Worm (Caenorhabditis elegans) whole organism, L4 larva: ENCODE measurements around the gene tmem-120.

Experiments used
- F44E2.7 ChIP-seq: fragments of 200-800 bp; sonication (Bioruptor generic); IDR thresholded peaks from 2 replicates; pipeline ENCODE4 v2.1.2; 2022; ENCODE audit warnings: missing genetic modification characterization, missing compliant biosample characterization
- Y48G9A.11 ChIP-seq: fragments of 200-800 bp; sonication (Bioruptor generic); IDR thresholded peaks from 2 replicates; pipeline ENCODE4 v1.3.6; 2022; ENCODE audit warnings: missing genetic modification reagents, missing genetic modification characterization, missing compliant biosample characterization
- ZK337.2 ChIP-seq: fragments of 200-800 bp; sonication (Bioruptor generic); IDR thresholded peaks from 2 replicates; pipeline ENCODE4 v1.3.6; 2022; ENCODE audit warnings: missing genetic modification reagents, missing genetic modification characterization, missing compliant biosample characterization
- aha-1 ChIP-seq: fragments of 150-350 bp; peaks from one replicate; lab custom pipeline; 2014; ENCODE audit warnings: missing biosample characterization, missing genetic modification characterization
- arid-1 ChIP-seq: fragments of 200-800 bp; sonication (Bioruptor generic); conservative IDR thresholded peaks from 2 replicates; pipeline ENCODE4 v1.3.6; 2022; ENCODE audit warnings: missing genetic modification reagents, missing genetic modification characterization, missing compliant biosample characterization
- ceh-28 ChIP-seq: fragments of 150-350 bp; optimal IDR thresholded peaks from 2 replicates; lab custom pipeline; 2014; ENCODE audit warnings: missing biosample characterization, missing genetic modification reagents, missing genetic modification characterization
- ceh-32 ChIP-seq: sonication (generic microtip); optimal IDR thresholded peaks from 2 replicates; lab custom pipeline; 2016; ENCODE audit warnings: mild to moderate bottlenecking, missing genetic modification characterization, missing compliant biosample characterization; ENCODE audit not compliant: poor library complexity
- daf-8 ChIP-seq: fragments of 200-800 bp; sonication (Bioruptor generic); IDR thresholded peaks from 2 replicates; pipeline ENCODE4 v1.3.6; 2022; ENCODE audit warnings: missing genetic modification characterization, missing compliant biosample characterization
- gei-8 ChIP-seq: fragments of 200-800 bp; sonication (Bioruptor generic); optimal IDR thresholded peaks from 2 replicates; lab custom pipeline; 2018; ENCODE audit warnings: mild to moderate bottlenecking, missing genetic modification characterization, missing compliant biosample characterization
- hif-1 ChIP-seq, 2 experiments: sonication (generic microtip); optimal IDR thresholded peaks; 2 replicates each; lab custom pipeline; 2016 to 2017; ENCODE audit warnings: missing compliant biosample characterization in 2 of 2, missing genetic modification characterization in 2 of 2, missing genetic modification reagents in 2 of 2, missing genotype in 2 of 2, mild to moderate bottlenecking in 1 of 2
- hmg-1.1 ChIP-seq: fragments of 200-800 bp; sonication (Bioruptor generic); IDR thresholded peaks from 2 replicates; pipeline ENCODE4 v1.3.6; 2022; ENCODE audit warnings: missing genetic modification reagents, missing genetic modification characterization, missing compliant biosample characterization
- lim-7 ChIP-seq: fragments of 200-800 bp; sonication (Bioruptor generic); IDR thresholded peaks from 2 replicates; pipeline ENCODE4 v1.3.6; 2022; ENCODE audit warnings: missing genetic modification characterization, missing compliant biosample characterization
- lin-13 ChIP-seq: fragments of 150-350 bp; optimal IDR thresholded peaks from 2 replicates; lab custom pipeline; 2014; ENCODE audit warnings: missing biosample characterization, missing genetic modification reagents, missing genetic modification characterization
- lin-38 ChIP-seq: fragments of 200-800 bp; sonication (Bioruptor generic); IDR thresholded peaks from 2 replicates; pipeline ENCODE4 v1.3.6; 2022; ENCODE audit warnings: missing genetic modification reagents, missing genetic modification characterization, missing compliant biosample characterization
- lsy-2 ChIP-seq, 2 experiments: fragments of 150-350 bp in 1 of 2; sonication (generic microtip) in 1 of 2; optimal IDR thresholded peaks; 2 replicates each; lab custom pipeline; 2014 to 2017; ENCODE audit warnings: missing biosample characterization in 2 of 2, missing genetic modification characterization in 2 of 2
- mep-1 ChIP-seq: fragments of 150-350 bp; sonication (generic microtip); optimal IDR thresholded peaks from 3 replicates; lab custom pipeline; 2014; ENCODE audit warnings: missing biosample characterization, missing genetic modification characterization
- mes-2 ChIP-seq: sonication (generic microtip); optimal IDR thresholded peaks from 2 replicates; lab custom pipeline; 2016; ENCODE audit warnings: missing genotype, mild to moderate bottlenecking, missing genetic modification characterization, missing compliant biosample characterization; ENCODE audit not compliant: poor library complexity, severe bottlenecking
- mxl-3 ChIP-seq: fragments of 200-800 bp; sonication (Bioruptor generic); optimal IDR thresholded peaks from 2 replicates; lab custom pipeline; 2018; ENCODE audit warnings: mild to moderate bottlenecking, missing genetic modification characterization, missing compliant biosample characterization
- nhr-102 ChIP-seq: sonication (generic microtip); optimal IDR thresholded peaks from 2 replicates; lab custom pipeline; 2016; ENCODE audit warnings: mild to moderate bottlenecking, missing genetic modification characterization, moderate library complexity, missing compliant biosample characterization
- nhr-11 ChIP-seq: fragments of 150-350 bp; optimal IDR thresholded peaks from 2 replicates; lab custom pipeline; 2014; ENCODE audit warnings: missing biosample characterization, missing genetic modification characterization
- nhr-237 ChIP-seq: sonication (generic microtip); optimal IDR thresholded peaks from 2 replicates; lab custom pipeline; 2017; ENCODE audit warnings: missing biosample characterization, missing genetic modification characterization
- nhr-28 ChIP-seq: fragments of 150-350 bp; optimal IDR thresholded peaks from 2 replicates; lab custom pipeline; 2014; ENCODE audit warnings: missing biosample characterization, missing genetic modification characterization
- nhr-42 ChIP-seq: fragments of 200-800 bp; sonication (Bioruptor generic); IDR thresholded peaks from 2 replicates; pipeline ENCODE4 v1.3.6; 2022; ENCODE audit warnings: missing genetic modification characterization, missing compliant biosample characterization
- nhr-6 ChIP-seq: fragments of 150-350 bp; optimal IDR thresholded peaks from 2 replicates; lab custom pipeline; 2014; ENCODE audit warnings: missing biosample characterization, missing genetic modification characterization
- nhr-76 ChIP-seq: fragments of 150-350 bp; optimal IDR thresholded peaks from 2 replicates; lab custom pipeline; 2014; ENCODE audit warnings: missing biosample characterization, missing genetic modification characterization
- php-3 ChIP-seq: fragments of 200-800 bp; sonication (Bioruptor generic); IDR thresholded peaks from 2 replicates; pipeline ENCODE4 v1.3.6; 2022; ENCODE audit warnings: missing genetic modification reagents, missing genetic modification characterization, missing compliant biosample characterization
- unc-62 ChIP-seq, 3 experiments: fragments of 150-350 bp in 1 of 3; sonication (generic microtip); optimal IDR thresholded peaks in 2 of 3; peaks in 1 of 3; 1 replicate in 1 of 3; 2 replicates in 2 of 3; lab custom pipeline; 2014 to 2017; ENCODE audit warnings: missing biosample characterization in 3 of 3, missing genetic modification characterization in 3 of 3, missing genetic modification reagents in 3 of 3, missing genotype in 1 of 3
- zip-11 ChIP-seq: fragments of 200-800 bp; sonication (Bioruptor generic); IDR thresholded peaks from 2 replicates; pipeline ENCODE4 v1.3.6; 2022; ENCODE audit warnings: missing genetic modification characterization, missing compliant biosample characterization
- ztf-11 ChIP-seq: fragments of 150-350 bp; optimal IDR thresholded peaks from 2 replicates; lab custom pipeline; 2014; ENCODE audit warnings: missing biosample characterization, missing genetic modification characterization

Gene tmem-120

DNA sequence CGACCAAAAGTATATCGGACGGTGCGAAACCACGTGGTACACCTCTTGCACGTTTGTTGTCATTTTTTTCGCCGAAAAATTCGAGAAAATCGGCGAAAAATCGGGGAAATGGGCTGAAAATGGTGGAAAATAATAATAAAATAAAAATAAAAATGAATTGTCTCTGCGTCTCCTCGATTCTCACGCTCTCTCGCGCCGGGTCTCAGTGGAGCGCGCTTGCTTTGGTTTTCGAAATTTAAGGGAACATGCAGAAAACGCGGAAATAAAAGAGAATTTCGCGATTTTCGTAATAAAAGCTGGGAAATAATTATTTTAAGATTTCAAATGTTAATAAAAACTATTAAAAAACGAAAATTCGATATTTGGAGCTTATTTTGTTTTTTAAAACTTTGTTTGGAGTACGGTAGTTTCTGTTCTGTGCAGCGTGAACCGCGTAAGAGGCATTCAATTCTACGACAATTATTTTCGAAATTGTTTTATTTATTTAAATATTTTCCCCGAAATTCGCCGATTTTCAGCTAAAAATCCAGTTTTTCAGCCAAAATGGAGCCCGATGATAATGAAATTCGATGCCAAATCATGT is 21.8 kb downstream of the tmem-120 start, which contains the start of the genes ave-1 and M01G5.1:
Gene ave-1, minus strand, starts transcription at position 113 of the 583 bp plus-strand sequence.
Gene M01G5.1, plus strand, starts transcription at position 539 of the 583 bp plus-strand sequence.
- TF ChIP-seq nhr-237 (no peak), nhr-28 (tag; lab: Kevin White, UChicago) (no peak), lin-13 (GFP tag; lab: Kevin White, UChicago) (peak; percentile 53), hmg-1.1 (GFP tag; lab: Robert Waterston, UW) (0 out of 2 replicates have a peak, but pooled peaks have one; percentile 20), mep-1 (peak; percentile 11), F44E2.7 (GFP tag; lab: Robert Waterston, UW) (no peak), gei-8 (GFP tag; lab: Kevin White, UChicago) (no peak), hif-1 (tag; optimal IDR thresholded peaks at IDR 0.05; lab: Kevin White, UChicago) (no peak), ceh-28 (no peak), nhr-76 (tag; lab: Kevin White, UChicago) (no peak), aha-1 (tag; lab: Kevin White, UChicago) (peak; percentile 54), zip-11 (GFP tag; lab: Robert Waterston, UW) (no peak), lim-7 (GFP tag; lab: Robert Waterston, UW) (no peak), php-3 (GFP tag; lab: Robert Waterston, UW) (no peak), nhr-6 (tag; lab: Kevin White, UChicago) (no peak), mxl-3 (GFP tag; lab: Kevin White, UChicago) (no peak), lin-38 (GFP tag; lab: Robert Waterston, UW) (peak; percentile 92), ztf-11 (no peak), mes-2 (tag; lab: Kevin White, UChicago) (peak; percentile 44), nhr-42 (GFP tag; lab: Robert Waterston, UW) (no peak), lsy-2 (tag; optimal IDR thresholded peaks at IDR 0.05; lab: Kevin White, UChicago) (peak in 1 of 2 experiments; percentile 67)

DNA sequence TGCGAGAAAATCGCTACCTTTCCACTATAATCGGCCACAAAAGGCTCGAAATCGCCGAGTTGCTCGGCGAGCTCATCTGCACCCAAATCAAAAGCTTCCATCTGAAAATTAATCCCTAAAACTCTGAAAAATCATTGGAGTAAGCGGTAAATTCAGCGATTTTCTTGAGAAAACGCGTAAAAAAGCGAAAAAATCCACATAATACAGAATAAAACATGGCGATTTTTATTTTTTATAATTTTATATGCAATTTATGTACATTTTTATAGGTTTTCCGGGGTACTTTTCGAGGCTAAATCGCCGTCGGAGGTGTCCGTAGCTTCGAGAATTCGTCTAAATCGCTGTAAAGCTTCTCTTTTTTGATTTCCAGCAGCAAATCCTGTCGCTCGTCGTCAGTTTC is 22.6 kb downstream of the tmem-120 start, which contains the start of gene Y82E9BR.19:
Gene Y82E9BR.19, minus strand, starts transcription at position 101 of the 400 bp plus-strand sequence.
- TF ChIP-seq Y48G9A.11 (GFP tag; lab: Robert Waterston, UW): no peak
- TF ChIP-seq daf-8 (GFP tag; lab: Robert Waterston, UW): no peak
- TF ChIP-seq aha-1 (tag; lab: Kevin White, UChicago): peak; percentile 73
- TF ChIP-seq nhr-11 (tag; lab: Kevin White, UChicago): no peak

DNA sequence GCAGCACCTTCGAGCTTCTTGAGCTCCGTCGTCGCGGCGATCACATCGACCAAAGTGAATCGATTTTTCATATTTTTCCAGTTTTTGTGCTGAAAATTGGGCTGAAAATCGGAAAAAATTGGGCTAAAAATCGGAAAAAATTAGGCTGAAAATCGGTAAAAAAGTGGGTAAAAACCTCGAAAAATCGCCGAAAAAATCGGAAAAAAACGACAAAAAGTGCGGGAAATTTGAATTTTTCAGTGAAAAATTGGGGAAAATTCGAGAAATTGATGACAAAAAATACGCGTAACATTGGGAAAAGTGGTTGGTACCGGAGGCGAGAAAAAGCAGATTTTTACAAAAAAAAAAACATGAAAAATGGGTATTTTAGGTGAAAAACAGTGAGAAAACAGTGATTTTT is 34.4 kb downstream of the tmem-120 start, which contains the start of gene Y82E9BR.18:
Gene Y82E9BR.18, minus strand, starts transcription at position 101 of the 400 bp plus-strand sequence.
- no peak for TF ChIP-seq unc-62 (GFP tag; optimal IDR thresholded peaks at IDR 0.05 in 1 of 2; lab: Kevin White, UChicago)
- no peak for TF ChIP-seq unc-62 (tag; optimal IDR thresholded peaks at IDR 0.05; lab: Kevin White, UChicago)
- no peak for TF ChIP-seq ZK337.2 (GFP tag; lab: Robert Waterston, UW)
- TF ChIP-seq arid-1 (GFP tag; lab: Robert Waterston, UW): no peak

DNA sequence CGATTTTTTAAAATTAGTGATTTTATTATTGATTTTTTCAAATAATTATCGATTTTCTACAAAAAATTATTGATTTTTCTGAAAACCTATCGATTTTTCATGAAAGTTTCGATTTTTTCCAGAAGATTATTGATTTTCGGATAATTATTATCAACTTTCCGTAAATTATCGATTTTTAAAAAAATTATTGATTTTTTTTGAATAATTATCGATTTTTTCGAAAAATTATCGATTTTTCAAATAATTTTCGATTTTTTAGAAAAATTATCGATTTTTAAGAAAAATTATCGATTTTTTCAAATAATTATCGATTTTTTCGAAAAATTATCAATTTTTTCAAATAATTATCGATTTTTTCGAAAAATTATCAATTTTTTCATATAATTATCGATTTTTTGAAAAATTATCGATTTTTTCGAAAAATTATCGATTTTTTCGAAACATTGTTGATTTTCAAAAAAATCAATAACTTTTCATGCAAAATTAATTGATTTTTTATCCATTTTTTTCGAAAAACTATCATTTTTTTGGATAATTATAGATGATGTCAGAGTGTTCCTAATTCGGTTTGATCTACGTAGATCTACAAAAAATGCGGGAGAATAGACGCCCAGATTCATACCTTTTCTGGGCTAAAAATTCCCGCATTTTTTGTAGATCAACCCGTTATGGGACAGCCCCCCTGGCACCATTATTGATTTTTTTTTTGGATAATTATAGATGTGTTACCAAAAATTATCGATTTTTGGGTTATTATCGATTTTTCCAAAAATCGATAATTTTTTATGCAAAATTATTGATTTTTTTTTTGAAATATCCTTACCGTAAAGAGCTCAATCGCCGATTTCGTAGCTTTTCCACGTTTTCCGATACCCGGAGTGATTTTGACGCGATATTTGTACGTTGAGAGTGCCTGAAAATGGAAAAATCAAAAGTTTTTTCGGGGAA is 49.2 kb downstream of the tmem-120 start:
- peak; percentile 87 for TF ChIP-seq ceh-28
- no peak for TF ChIP-seq ceh-32 (tag; lab: Kevin White, UChicago)
- TF ChIP-seq nhr-102 (tag; lab: Kevin White, UChicago): no peak
- no peak for TF ChIP-seq lim-7 (GFP tag; lab: Robert Waterston, UW)
- TF ChIP-seq unc-62 (GFP tag; optimal IDR thresholded peaks at IDR 0.05 in 1 of 2; lab: Kevin White, UChicago): peak in 1 of 2 experiments; percentile 23
- no peak for TF ChIP-seq unc-62 (tag; optimal IDR thresholded peaks at IDR 0.05; lab: Kevin White, UChicago)
- TF ChIP-seq, all 104 proteins: peak for 2
